Worm (Caenorhabditis elegans) whole organism, late embryonic: Measurements from ENCODE around the gene K05F6.14.

Experiments used
- C08G9.2 ChIP-seq: sonication (generic microtip); optimal IDR thresholded peaks from 2 replicates; lab custom pipeline; 2016; ENCODE audit warnings: mild to moderate bottlenecking, missing genetic modification characterization, moderate library complexity, missing compliant biosample characterization
- F13H6.1 ChIP-seq: sonication (generic microtip); optimal IDR thresholded peaks from 2 replicates; lab custom pipeline; 2016; ENCODE audit warnings: missing genetic modification characterization, missing compliant biosample characterization
- K02D7.2 ChIP-seq: sonication (generic microtip); optimal IDR thresholded peaks from 2 replicates; lab custom pipeline; 2017; ENCODE audit warnings: mild to moderate bottlenecking, missing genetic modification characterization, missing compliant biosample characterization
- K09A11.1 ChIP-seq: sonication (generic microtip); optimal IDR thresholded peaks from 2 replicates; lab custom pipeline; 2017; ENCODE audit warnings: antibody characterized with exemption, mild to moderate bottlenecking, missing genetic modification characterization, missing compliant biosample characterization; ENCODE audit not compliant: insufficient read depth
- ama-1 ChIP-seq: fragments of 150-350 bp; optimal IDR thresholded peaks from 2 replicates; lab custom pipeline; 2014
- ceh-14 ChIP-seq: sonication (generic microtip); optimal IDR thresholded peaks from 2 replicates; lab custom pipeline; 2016; ENCODE audit warnings: missing genotype, missing genetic modification characterization, missing compliant biosample characterization
- ceh-18 ChIP-seq: sonication (generic microtip); optimal IDR thresholded peaks from 2 replicates; lab custom pipeline; 2016; ENCODE audit warnings: missing genetic modification characterization, missing compliant biosample characterization
- ceh-19 ChIP-seq: fragments of 200-800 bp; sonication (Bioruptor generic); optimal IDR thresholded peaks from 2 replicates; lab custom pipeline; 2018; ENCODE audit warnings: mild to moderate bottlenecking, missing genetic modification characterization, missing compliant biosample characterization
- ceh-22 ChIP-seq: sonication (generic microtip); optimal IDR thresholded peaks from 2 replicates; lab custom pipeline; 2017; ENCODE audit warnings: missing biosample characterization, missing genetic modification characterization
- ceh-24 ChIP-seq: sonication (generic microtip); optimal IDR thresholded peaks from 2 replicates; lab custom pipeline; 2016; ENCODE audit warnings: mild to moderate bottlenecking, missing genetic modification characterization, missing compliant biosample characterization
- ceh-30 ChIP-seq: fragments of 150-350 bp; optimal IDR thresholded peaks from 2 replicates; lab custom pipeline; 2014; ENCODE audit warnings: missing biosample characterization, missing genetic modification characterization
- ceh-31 ChIP-seq: sonication (generic microtip); optimal IDR thresholded peaks from 2 replicates; lab custom pipeline; 2016; ENCODE audit warnings: missing genetic modification characterization, missing compliant biosample characterization
- ceh-34 ChIP-seq: sonication (generic microtip); optimal IDR thresholded peaks from 2 replicates; lab custom pipeline; 2016; ENCODE audit warnings: mild to moderate bottlenecking, missing genetic modification characterization, missing compliant biosample characterization
- ceh-48 ChIP-seq: sonication (generic microtip); optimal IDR thresholded peaks from 2 replicates; lab custom pipeline; 2016; ENCODE audit warnings: missing genetic modification characterization, inconsistent platforms, missing compliant biosample characterization
- ceh-6 ChIP-seq: fragments of 200-800 bp; sonication (Bioruptor generic); optimal IDR thresholded peaks from 2 replicates; lab custom pipeline; 2018; ENCODE audit warnings: mild to moderate bottlenecking, missing genetic modification characterization, missing compliant biosample characterization
- ceh-9 ChIP-seq: sonication (generic microtip); optimal IDR thresholded peaks from 2 replicates; lab custom pipeline; 2016; ENCODE audit warnings: mild to moderate bottlenecking, missing genetic modification characterization, inconsistent platforms, missing compliant biosample characterization
- che-1 ChIP-seq: sonication (generic microtip); optimal IDR thresholded peaks from 2 replicates; lab custom pipeline; 2016; ENCODE audit warnings: mild to moderate bottlenecking, missing genetic modification characterization, missing compliant biosample characterization
- dve-1 ChIP-seq: sonication (generic microtip); optimal IDR thresholded peaks from 2 replicates; lab custom pipeline; 2017; ENCODE audit warnings: antibody characterized with exemption, mild to moderate bottlenecking, missing genetic modification characterization, missing compliant biosample characterization
- eyg-1 ChIP-seq: sonication (generic microtip); optimal IDR thresholded peaks from 2 replicates; lab custom pipeline; 2016; ENCODE audit warnings: missing genotype, missing genetic modification characterization, missing compliant biosample characterization
- fkh-6 ChIP-seq: sonication (generic microtip); optimal IDR thresholded peaks from 2 replicates; lab custom pipeline; 2016; ENCODE audit warnings: missing genetic modification characterization, missing compliant biosample characterization
- hlh-30 ChIP-seq: sonication (generic microtip); optimal IDR thresholded peaks from 2 replicates; lab custom pipeline; 2017; ENCODE audit warnings: antibody characterized with exemption, missing genetic modification characterization, missing compliant biosample characterization; ENCODE audit not compliant: insufficient read depth
- hlh-6 ChIP-seq: sonication (generic microtip); optimal IDR thresholded peaks from 2 replicates; lab custom pipeline; 2016; ENCODE audit warnings: missing genotype, missing genetic modification characterization, missing compliant biosample characterization
- hlh-8 ChIP-seq: sonication (generic microtip); optimal IDR thresholded peaks from 2 replicates; lab custom pipeline; 2016; ENCODE audit warnings: missing genotype, missing genetic modification characterization, missing compliant biosample characterization
- lin-11 ChIP-seq: fragments of 200-800 bp; sonication (Bioruptor generic); optimal IDR thresholded peaks from 2 replicates; lab custom pipeline; 2018; ENCODE audit warnings: mild to moderate bottlenecking, missing genetic modification characterization, missing compliant biosample characterization
- madf-2 ChIP-seq: sonication (generic microtip); optimal IDR thresholded peaks from 2 replicates; lab custom pipeline; 2017; ENCODE audit warnings: missing genetic modification characterization, missing compliant biosample characterization
- nhr-232 ChIP-seq: sonication (generic microtip); optimal IDR thresholded peaks from 2 replicates; lab custom pipeline; 2016; ENCODE audit warnings: missing genetic modification characterization, missing compliant biosample characterization
- npax-4 ChIP-seq: sonication (generic microtip); optimal IDR thresholded peaks from 2 replicates; lab custom pipeline; 2016; ENCODE audit warnings: missing genetic modification characterization, missing compliant biosample characterization
- odd-2 ChIP-seq: sonication (generic microtip); optimal IDR thresholded peaks from 2 replicates; lab custom pipeline; 2017; ENCODE audit warnings: antibody characterized with exemption, mild to moderate bottlenecking, missing genetic modification characterization, missing compliant biosample characterization
- pag-3 ChIP-seq: sonication (generic microtip); optimal IDR thresholded peaks from 2 replicates; lab custom pipeline; 2016; ENCODE audit warnings: missing compliant biosample characterization, missing genetic modification characterization, borderline replicate concordance
- pat-9 ChIP-seq: fragments of 200-800 bp; sonication (Bioruptor generic); optimal IDR thresholded peaks from 2 replicates; lab custom pipeline; 2018; ENCODE audit warnings: mild to moderate bottlenecking, missing genetic modification characterization, moderate library complexity, missing compliant biosample characterization
- ref-2 ChIP-seq: sonication (generic microtip); optimal IDR thresholded peaks from 2 replicates; lab custom pipeline; 2016; ENCODE audit warnings: missing genetic modification characterization, missing compliant biosample characterization
- sox-4 ChIP-seq: sonication (generic microtip); optimal IDR thresholded peaks from 2 replicates; lab custom pipeline; 2017; ENCODE audit warnings: mild to moderate bottlenecking, missing genetic modification characterization, inconsistent platforms, missing compliant biosample characterization
- syd-9 ChIP-seq: sonication (generic microtip); optimal IDR thresholded peaks from 2 replicates; lab custom pipeline; 2016; ENCODE audit warnings: mild to moderate bottlenecking, missing genetic modification characterization, moderate library complexity, missing compliant biosample characterization
- tbx-2 ChIP-seq: sonication (generic microtip); optimal IDR thresholded peaks from 2 replicates; lab custom pipeline; 2016; ENCODE audit warnings: missing genetic modification characterization, missing compliant biosample characterization
- tbx-7 ChIP-seq: sonication (generic microtip); optimal IDR thresholded peaks from 2 replicates; lab custom pipeline; 2016; ENCODE audit warnings: missing genotype, missing genetic modification characterization, missing compliant biosample characterization
- ttx-3 ChIP-seq: sonication (generic microtip); optimal IDR thresholded peaks from 2 replicates; lab custom pipeline; 2016; ENCODE audit warnings: missing genetic modification reagents, missing genetic modification characterization, missing compliant biosample characterization
- unc-42 ChIP-seq: sonication (generic microtip); optimal IDR thresholded peaks from 2 replicates; lab custom pipeline; 2016; ENCODE audit warnings: missing genotype, missing genetic modification characterization, missing compliant biosample characterization
- unc-55 ChIP-seq: sonication (generic microtip); optimal IDR thresholded peaks from 2 replicates; lab custom pipeline; 2017; ENCODE audit warnings: missing biosample characterization, missing genetic modification reagents, missing genetic modification characterization
- ztf-16 ChIP-seq: sonication (generic microtip); optimal IDR thresholded peaks from 2 replicates; lab custom pipeline; 2017; ENCODE audit warnings: missing genetic modification characterization, missing compliant biosample characterization

K05F6.14 gene

ce11 chrII:1561863-1562262, at the start of gene K05F6.14:
TSS of gene K05F6.14 (plus strand) at chrII:1562163.
- TF ChIP-seq F13H6.1 (tag; lab: Kevin White, UChicago): no peak
- no peak for TF ChIP-seq npax-4
- TF ChIP-seq ceh-14: no peak
- TF ChIP-seq C08G9.2 (tag; lab: Kevin White, UChicago): no peak
- no peak for TF ChIP-seq sox-4 (tag; lab: Kevin White, UChicago)
- TF ChIP-seq tbx-2 (tag; lab: Kevin White, UChicago): no peak
- no peak for TF ChIP-seq lin-11 (tag; lab: Kevin White, UChicago)
- no peak for TF ChIP-seq fkh-6
- TF ChIP-seq K09A11.1 (tag; lab: Kevin White, UChicago): no peak
- no peak for TF ChIP-seq syd-9 (tag; lab: Kevin White, UChicago)
- TF ChIP-seq K02D7.2 (tag; lab: Kevin White, UChicago): no peak
- no peak for TF ChIP-seq ceh-34 (tag; lab: Kevin White, UChicago)
- TF ChIP-seq ceh-9: no peak
- no peak for TF ChIP-seq hlh-6 (tag; lab: Kevin White, UChicago)
- TF ChIP-seq ceh-31 (tag; lab: Kevin White, UChicago): no peak

- TF ChIP-seq ceh-19 (no peak), ttx-3 (tag; lab: Kevin White, UChicago) (no peak), ceh-24 (no peak), ceh-22 (tag; lab: Kevin White, UChicago) (no peak), odd-2 (tag; lab: Kevin White, UChicago) (no peak), syd-9 (tag; lab: Kevin White, UChicago) (no peak), tbx-7 (tag; lab: Kevin White, UChicago) (no peak), ztf-16 (no peak), sox-4 (tag; lab: Kevin White, UChicago) (no peak), dve-1 (no peak), madf-2 (no peak), ceh-6 (no peak), ceh-34 (tag; lab: Kevin White, UChicago) (no peak), hlh-8 (tag; lab: Kevin White, UChicago) (no peak), pag-3 (tag; lab: Kevin White, UChicago) (no peak), eyg-1 (tag; lab: Kevin White, UChicago) (no peak), K09A11.1 (tag; lab: Kevin White, UChicago) (no peak)
Observed at ce11 chrII:1517354-1517753, 44.6 kb upstream of the K05F6.14 start, which contains the start of gene math-45. TSS of gene math-45 (minus strand) at chrII:1517454.

ce11 chrII:1518914-1519313, 43.0 kb upstream of the K05F6.14 start, which contains the start of gene Y51H7BR.8:
TSS of gene Y51H7BR.8 (plus strand) at chrII:1519214.
- TF ChIP-seq ama-1 (no peak), ceh-22 (tag; lab: Kevin White, UChicago) (no peak), pat-9 (tag; lab: Kevin White, UChicago) (no peak)

- TF ChIP-seq ceh-48 (tag; lab: Kevin White, UChicago) (peak; percentile 43), unc-42 (tag; lab: Kevin White, UChicago) (peak; percentile 54), syd-9 (tag; lab: Kevin White, UChicago) (peak; percentile 22), ceh-18 (tag; lab: Kevin White, UChicago) (peak; percentile 15), che-1 (tag; lab: Kevin White, UChicago) (no peak)
Observed at ce11 chrII:1519867-1520266, 42.1 kb upstream of the K05F6.14 start.

- TF ChIP-seq ceh-30 (tag; lab: Kevin White, UChicago): no peak
- no peak for TF ChIP-seq hlh-30 (tag; lab: Kevin White, UChicago)
- no peak for TF ChIP-seq nhr-232 (tag; lab: Kevin White, UChicago)
- no peak for TF ChIP-seq ceh-14
- TF ChIP-seq unc-55: no peak
- no peak for TF ChIP-seq F13H6.1 (tag; lab: Kevin White, UChicago)
- no peak for TF ChIP-seq ref-2
- no peak for TF ChIP-seq ttx-3 (tag; lab: Kevin White, UChicago)
- TF ChIP-seq K02D7.2 (tag; lab: Kevin White, UChicago): no peak
Observed at ce11 chrII:1521956-1522355, 40.0 kb upstream of the K05F6.14 start.
